Worm (Caenorhabditis elegans) whole organism, midembryonic: ENCODE measurements around the gene aqp-11.
A peak's percentile ranks its signal among the peaks of the same experiment; 100 is the strongest.

Experiments used
- T22C8.4 ChIP-seq: fragments of 200-800 bp; sonication (Bioruptor generic); IDR thresholded peaks from 2 replicates; pipeline ENCODE4 v1.3.6; 2022; ENCODE audit warnings: missing genetic modification characterization, missing compliant biosample characterization
- cog-1 ChIP-seq: sonication (generic microtip); optimal IDR thresholded peaks from 2 replicates; lab custom pipeline; 2016; ENCODE audit warnings: missing genetic modification characterization, missing compliant biosample characterization
- flt-1 ChIP-seq: fragments of 200-800 bp; sonication (Bioruptor generic); IDR thresholded peaks from 2 replicates; pipeline ENCODE4 v1.3.6; 2022; ENCODE audit warnings: missing genetic modification characterization, missing compliant biosample characterization
- klf-2 ChIP-seq: fragments of 200-800 bp; sonication (Bioruptor generic); conservative IDR thresholded peaks from 2 replicates; pipeline ENCODE4 v1.3.6; 2022; ENCODE audit warnings: missing genetic modification reagents, missing genetic modification characterization, missing compliant biosample characterization
- med-1 ChIP-seq: sonication (generic microtip); optimal IDR thresholded peaks from 2 replicates; lab custom pipeline; 2017; ENCODE audit warnings: missing genetic modification characterization, mild to moderate bottlenecking, missing compliant biosample characterization, antibody characterized with exemption, missing genetic modification reagents; ENCODE audit not compliant: insufficient read depth
- ref-1 ChIP-seq: fragments of 200-800 bp; sonication (Bioruptor generic); conservative IDR thresholded peaks from 2 replicates; pipeline ENCODE4 v1.3.6; 2022; ENCODE audit warnings: missing genetic modification reagents, missing genetic modification characterization, missing compliant biosample characterization
- tab-1 ChIP-seq: fragments of 200-800 bp; sonication (Bioruptor generic); IDR thresholded peaks from 2 replicates; pipeline ENCODE4 v1.3.6; 2022; ENCODE audit warnings: missing genetic modification characterization, missing compliant biosample characterization
- ztf-23 ChIP-seq: fragments of 200-800 bp; sonication (Bioruptor generic); IDR thresholded peaks from 2 replicates; pipeline ENCODE4 v1.3.6; 2022; ENCODE audit warnings: missing genetic modification reagents, missing genetic modification characterization, missing compliant biosample characterization
- ztf-29 ChIP-seq: fragments of 200-800 bp; sonication (Bioruptor generic); IDR thresholded peaks from 2 replicates; pipeline ENCODE4 v1.3.6; 2022; ENCODE audit warnings: missing genetic modification reagents, missing genetic modification characterization, missing compliant biosample characterization

Gene aqp-11

ce11 chrIII:13672654-13673330, at the start of gene aqp-11:
aqp-11 (plus strand) TSS chrIII:13673280.
- TF ChIP-seq tab-1 (no peak), T22C8.4 (no peak), med-1 (GFP tag; lab: Kevin White, UChicago) (no peak), ztf-23 (GFP tag; lab: Robert Waterston, UW) (no peak)

ce11 chrIII:13624226-13624625, 48.9 kb upstream of the aqp-11 start, which contains the start of gene taf-9:
taf-9 (plus strand) TSS chrIII:13624276.
- no peak for TF ChIP-seq ztf-29 (GFP tag; lab: Robert Waterston, UW)
- no peak for TF ChIP-seq ztf-23 (GFP tag; lab: Robert Waterston, UW)
- no peak for TF ChIP-seq cog-1 (tag; lab: Kevin White, UChicago)
- no peak for TF ChIP-seq tab-1
- no peak for TF ChIP-seq flt-1 (GFP tag; lab: Robert Waterston, UW)
- no peak for TF ChIP-seq klf-2
- TF ChIP-seq ref-1 (GFP tag; lab: Robert Waterston, UW), result no peak
- TF ChIP-seq med-1 (GFP tag; lab: Kevin White, UChicago), result no peak
- no peak for TF ChIP-seq T22C8.4

ce11 chrIII:13625650-13626430, 47.2 kb upstream of the aqp-11 start:
- TF ChIP-seq T22C8.4 (peak; percentile 16; the same call in 1 of the 2 replicates), ztf-23 (GFP tag; lab: Robert Waterston, UW) (no peak), cog-1 (tag; lab: Kevin White, UChicago) (no peak), klf-2 (no peak), flt-1 (GFP tag; lab: Robert Waterston, UW) (0 out of 2 replicates have a peak, but pooled peaks have one; percentile 60), ref-1 (GFP tag; lab: Robert Waterston, UW) (no peak)

ce11 chrIII:13626692-13627091, 46.4 kb upstream of the aqp-11 start, which contains the start of gene T12D8.5:
T12D8.5 (minus strand) TSS chrIII:13626786.
- TF ChIP-seq ztf-23 (GFP tag; lab: Robert Waterston, UW) (no peak), cog-1 (tag; lab: Kevin White, UChicago) (no peak), ztf-29 (GFP tag; lab: Robert Waterston, UW) (no peak), flt-1 (GFP tag; lab: Robert Waterston, UW) (no peak), tab-1 (no peak), T22C8.4 (no peak), klf-2 (no peak), ref-1 (GFP tag; lab: Robert Waterston, UW) (no peak), med-1 (GFP tag; lab: Kevin White, UChicago) (no peak)

ce11 chrIII:13630708-13631107, 42.4 kb upstream of the aqp-11 start, which contains the start of gene arrd-17:
arrd-17 (minus strand) TSS chrIII:13630808.
- TF ChIP-seq cog-1 (tag; lab: Kevin White, UChicago) (no peak), ztf-29 (GFP tag; lab: Robert Waterston, UW) (no peak), tab-1 (no peak), flt-1 (GFP tag; lab: Robert Waterston, UW) (no peak), ref-1 (GFP tag; lab: Robert Waterston, UW) (no peak), T22C8.4 (no peak), ztf-23 (GFP tag; lab: Robert Waterston, UW) (no peak), med-1 (GFP tag; lab: Kevin White, UChicago) (no peak), klf-2 (no peak)

ce11 chrIII:13633826-13634225, 39.3 kb upstream of the aqp-11 start:
- TF ChIP-seq ztf-29 (GFP tag; lab: Robert Waterston, UW), result no peak
- no peak for TF ChIP-seq klf-2
- TF ChIP-seq T22C8.4, result no peak
- TF ChIP-seq cog-1 (tag; lab: Kevin White, UChicago), result no peak
- no peak for TF ChIP-seq tab-1
- TF ChIP-seq med-1 (GFP tag; lab: Kevin White, UChicago), result no peak
- TF ChIP-seq ztf-23 (GFP tag; lab: Robert Waterston, UW), result no peak

- no peak for TF ChIP-seq ztf-23 (GFP tag; lab: Robert Waterston, UW)
- no peak for TF ChIP-seq ztf-29 (GFP tag; lab: Robert Waterston, UW)
- TF ChIP-seq klf-2, result no peak
- no peak for TF ChIP-seq flt-1 (GFP tag; lab: Robert Waterston, UW)
- no peak for TF ChIP-seq med-1 (GFP tag; lab: Kevin White, UChicago)
- no peak for TF ChIP-seq ref-1 (GFP tag; lab: Robert Waterston, UW)
- TF ChIP-seq T22C8.4, result no peak
- no peak for TF ChIP-seq tab-1
- no peak for TF ChIP-seq cog-1 (tag; lab: Kevin White, UChicago)
Observed at ce11 chrIII:13635235-13635634, 37.8 kb upstream of the aqp-11 start.

- no peak for TF ChIP-seq ref-1 (GFP tag; lab: Robert Waterston, UW)
- TF ChIP-seq cog-1 (tag; lab: Kevin White, UChicago), result no peak
- no peak for TF ChIP-seq tab-1
- no peak for TF ChIP-seq med-1 (GFP tag; lab: Kevin White, UChicago)
- no peak for TF ChIP-seq klf-2
Observed at ce11 chrIII:13635730-13636360, 37.2 kb upstream of the aqp-11 start.

ce11 chrIII:13637681-13638080, 35.4 kb upstream of the aqp-11 start:
- no peak for TF ChIP-seq ztf-23 (GFP tag; lab: Robert Waterston, UW)
- TF ChIP-seq ref-1 (GFP tag; lab: Robert Waterston, UW), result no peak
- no peak for TF ChIP-seq tab-1
- TF ChIP-seq med-1 (GFP tag; lab: Kevin White, UChicago), result no peak
- no peak for TF ChIP-seq T22C8.4
- TF ChIP-seq flt-1 (GFP tag; lab: Robert Waterston, UW), result no peak
- no peak for TF ChIP-seq klf-2
